Fruit fly (Drosophila melanogaster) whole organism, embryonic: Measurements from ENCODE around the gene Dmtn.

Experiments
- Ada2b ChIP-seq: fragments of 200-800 bp; sonication (Bioruptor generic); IDR thresholded peaks from 2 replicates; pipeline ENCODE4 v1.3.6; 2022; ENCODE audit warnings: missing biosample characterization, missing genetic modification characterization
- CG10565 ChIP-seq: fragments of 200-800 bp; sonication (Bioruptor generic); optimal IDR thresholded peaks from 3 replicates; lab custom pipeline; 2016; ENCODE audit warnings: missing biosample characterization, mild to moderate bottlenecking, missing genetic modification characterization
- CG11723 ChIP-seq: fragments of 200-800 bp; sonication (Bioruptor generic); optimal IDR thresholded peaks from 2 replicates; lab custom pipeline; 2017; ENCODE audit warnings: missing biosample characterization, mild to moderate bottlenecking, missing genetic modification characterization
- CG12219 ChIP-seq: fragments of 200-800 bp; sonication (Bioruptor generic); optimal IDR thresholded peaks from 3 replicates; lab custom pipeline; 2018; ENCODE audit warnings: missing biosample characterization, mild to moderate bottlenecking, missing genetic modification characterization
- CG1233 ChIP-seq: fragments of 200-800 bp; sonication (Bioruptor generic); optimal IDR thresholded peaks from 4 replicates; lab custom pipeline; 2018; ENCODE audit warnings: missing biosample characterization, mild to moderate bottlenecking, missing genetic modification characterization
- CG12744 ChIP-seq: fragments of 200-800 bp; sonication (Bioruptor generic); optimal IDR thresholded peaks from 2 replicates; lab custom pipeline; 2016; ENCODE audit warnings: missing biosample characterization, missing genetic modification characterization
- CG13123 ChIP-seq: fragments of 200-800 bp; sonication (Bioruptor generic); optimal IDR thresholded peaks from 2 replicates; lab custom pipeline; 2016; ENCODE audit warnings: missing biosample characterization, missing genetic modification characterization
- CG13775 ChIP-seq: fragments of 200-800 bp; sonication (Bioruptor generic); optimal IDR thresholded peaks from 3 replicates; lab custom pipeline; 2017; ENCODE audit warnings: missing biosample characterization, mild to moderate bottlenecking, missing genetic modification characterization
- CG15269 ChIP-seq: fragments of 200-800 bp; sonication (Bioruptor generic); optimal IDR thresholded peaks from 2 replicates; lab custom pipeline; 2018; ENCODE audit warnings: missing biosample characterization, mild to moderate bottlenecking, missing genetic modification characterization, moderate library complexity
- CG32767 ChIP-seq: fragments of 200-800 bp; sonication (Bioruptor generic); IDR thresholded peaks from 2 replicates; pipeline ENCODE4 v1.3.6; 2022; ENCODE audit warnings: missing biosample characterization, missing genetic modification characterization
- CG6654 ChIP-seq: fragments of 200-800 bp; sonication (Bioruptor generic); optimal IDR thresholded peaks from 2 replicates; lab custom pipeline; 2017; ENCODE audit warnings: missing biosample characterization, mild to moderate bottlenecking, missing genetic modification characterization
- CG6765 ChIP-seq: fragments of 200-800 bp; sonication (Bioruptor generic); optimal IDR thresholded peaks from 3 replicates; lab custom pipeline; 2017; ENCODE audit warnings: missing biosample characterization, mild to moderate bottlenecking, missing genetic modification characterization
- CG7839 ChIP-seq: fragments of 200-800 bp; sonication (Bioruptor generic); optimal IDR thresholded peaks from 3 replicates; lab custom pipeline; 2018; ENCODE audit warnings: missing biosample characterization, mild to moderate bottlenecking, missing genetic modification characterization, moderate library complexity
- CG8388 ChIP-seq: fragments of 200-800 bp; sonication (Bioruptor generic); optimal IDR thresholded peaks from 2 replicates; lab custom pipeline; 2019; ENCODE audit warnings: missing biosample characterization, mild to moderate bottlenecking, missing genetic modification characterization, moderate library complexity
- Camta ChIP-seq: fragments of 200-800 bp; sonication (Bioruptor generic); optimal IDR thresholded peaks from 2 replicates; lab custom pipeline; 2016; ENCODE audit warnings: missing biosample characterization, missing genetic modification characterization
- Dip2 ChIP-seq: fragments of 200-800 bp; sonication (Bioruptor generic); IDR thresholded peaks from 2 replicates; pipeline ENCODE4 v1.3.6; 2022; ENCODE audit warnings: missing biosample characterization, missing genetic modification characterization
- Doc3 ChIP-seq: fragments of 200-800 bp; sonication (Bioruptor generic); IDR thresholded peaks from 3 replicates; pipeline ENCODE4 v1.3.6; 2022; ENCODE audit warnings: missing biosample characterization, missing genetic modification characterization; ENCODE audit not compliant: partially characterized antibody
- Ets65A ChIP-seq: fragments of 200-800 bp; sonication (Bioruptor generic); peaks from one replicate; lab custom pipeline; 2016; ENCODE audit warnings: missing biosample characterization, missing genetic modification characterization
- Gsc ChIP-seq: fragments of 200-800 bp; sonication (Bioruptor generic); IDR thresholded peaks from 2 replicates; pipeline ENCODE4 v1.3.6; 2022; ENCODE audit warnings: missing biosample characterization, missing genetic modification characterization
- H2.0 ChIP-seq: fragments of 200-800 bp; sonication (Bioruptor generic); IDR thresholded peaks from 2 replicates; pipeline ENCODE4 v1.3.6; 2022; ENCODE audit warnings: missing biosample characterization, missing genetic modification characterization
- Hmx ChIP-seq: fragments of 200-800 bp; sonication (Bioruptor generic); optimal IDR thresholded peaks from 2 replicates; lab custom pipeline; 2016; ENCODE audit warnings: missing biosample characterization, missing genetic modification characterization
- Kr ChIP-seq: fragments of 200-800 bp; sonication (Bioruptor generic); optimal IDR thresholded peaks from 2 replicates; lab custom pipeline; 2017; ENCODE audit warnings: missing biosample characterization, mild to moderate bottlenecking, missing genetic modification characterization
- Lhr ChIP-seq: fragments of 200-800 bp; sonication (Bioruptor generic); optimal IDR thresholded peaks from 3 replicates; lab custom pipeline; 2017; ENCODE audit warnings: mild to moderate bottlenecking, missing biosample characterization, missing genetic modification reagents, missing genetic modification characterization
- Meics ChIP-seq: fragments of 200-800 bp; sonication (Bioruptor generic); optimal IDR thresholded peaks from 2 replicates; lab custom pipeline; 2017; ENCODE audit warnings: missing biosample characterization, mild to moderate bottlenecking, missing genetic modification characterization
- PHDP ChIP-seq: fragments of 200-800 bp; sonication (Bioruptor generic); optimal IDR thresholded peaks from 3 replicates; lab custom pipeline; 2018; ENCODE audit warnings: missing biosample characterization, mild to moderate bottlenecking, missing genetic modification characterization, moderate library complexity
- Sry-δ ChIP-seq: fragments of 200-800 bp; sonication (Bioruptor generic); optimal IDR thresholded peaks from 2 replicates; lab custom pipeline; 2016; ENCODE audit warnings: missing biosample characterization, missing genetic modification characterization
- Usf ChIP-seq: fragments of 200-800 bp; sonication (Bioruptor generic); optimal IDR thresholded peaks from 2 replicates; lab custom pipeline; 2017; ENCODE audit warnings: missing genotype, missing biosample characterization, missing genetic modification characterization
- bbx ChIP-seq: fragments of 200-800 bp; sonication (Bioruptor generic); IDR thresholded peaks from 2 replicates; pipeline ENCODE4 v1.3.6; 2022; ENCODE audit warnings: missing biosample characterization, missing genetic modification characterization; ENCODE audit not compliant: partially characterized antibody
- bcd ChIP-seq: fragments of 200-800 bp; sonication (Bioruptor generic); optimal IDR thresholded peaks from 2 replicates; lab custom pipeline; 2017; ENCODE audit warnings: missing biosample characterization, mild to moderate bottlenecking, missing genetic modification characterization
- btn ChIP-seq: fragments of 200-800 bp; sonication (Bioruptor generic); optimal IDR thresholded peaks from 2 replicates; lab custom pipeline; 2016; ENCODE audit warnings: missing biosample characterization, missing genetic modification characterization
- corto ChIP-seq: fragments of 200-800 bp; sonication (Bioruptor generic); optimal IDR thresholded peaks from 2 replicates; lab custom pipeline; 2016; ENCODE audit warnings: missing biosample characterization, mild to moderate bottlenecking, missing genetic modification characterization, moderate library complexity
- ewg ChIP-seq: fragments of 200-800 bp; sonication (Bioruptor generic); optimal IDR thresholded peaks from 3 replicates; lab custom pipeline; 2017; ENCODE audit warnings: mild to moderate bottlenecking, missing biosample characterization, missing genetic modification reagents, missing genetic modification characterization
- gce ChIP-seq: fragments of 200-800 bp; sonication (Bioruptor generic); IDR thresholded peaks from 3 replicates; pipeline ENCODE4 v1.3.6; 2022; ENCODE audit warnings: missing biosample characterization, missing genetic modification characterization
- grn ChIP-seq: fragments of 200-800 bp; sonication (Bioruptor generic); optimal IDR thresholded peaks from 3 replicates; lab custom pipeline; 2017; ENCODE audit warnings: missing biosample characterization, missing genetic modification characterization
- gsb-n ChIP-seq: fragments of 200-800 bp; sonication (Bioruptor generic); optimal IDR thresholded peaks from 3 replicates; lab custom pipeline; 2018; ENCODE audit warnings: missing biosample characterization, mild to moderate bottlenecking, missing genetic modification characterization
- hth ChIP-seq: fragments of >200 bp; optimal IDR thresholded peaks from 2 replicates; lab custom pipeline; 2017; ENCODE audit warnings: inconsistent platforms
- jumu ChIP-seq: fragments of 200-800 bp; sonication (Bioruptor generic); optimal IDR thresholded peaks from 3 replicates; lab custom pipeline; 2016; ENCODE audit warnings: missing biosample characterization, missing genetic modification characterization
- lab ChIP-seq: fragments of 200-800 bp; sonication (Bioruptor generic); optimal IDR thresholded peaks from 3 replicates; lab custom pipeline; 2017; ENCODE audit warnings: missing biosample characterization, missing genetic modification characterization, mild to moderate bottlenecking, moderate library complexity, missing genetic modification reagents
- nau ChIP-seq: fragments of 200-800 bp; sonication (Bioruptor generic); optimal IDR thresholded peaks from 3 replicates; lab custom pipeline; 2017; ENCODE audit warnings: missing biosample characterization, mild to moderate bottlenecking, missing genetic modification characterization, missing genetic modification reagents
- nerfin-2 ChIP-seq: fragments of 200-800 bp; sonication (Bioruptor generic); IDR thresholded peaks from 2 replicates; pipeline ENCODE4 v1.3.6; 2022; ENCODE audit warnings: missing biosample characterization, missing genetic modification characterization; ENCODE audit not compliant: partially characterized antibody
- rib ChIP-seq: fragments of 200-800 bp; sonication (Bioruptor generic); IDR thresholded peaks from 2 replicates; pipeline ENCODE4 v1.3.6; 2022; ENCODE audit warnings: missing biosample characterization, missing genetic modification characterization
- sens ChIP-seq: fragments of 200-800 bp; sonication (Bioruptor generic); peaks from one replicate; lab custom pipeline; 2016; ENCODE audit warnings: missing biosample characterization, missing genetic modification characterization
- sima ChIP-seq: fragments of 200-800 bp; sonication (Bioruptor generic); optimal IDR thresholded peaks from 2 replicates; lab custom pipeline; 2016; ENCODE audit warnings: missing biosample characterization, missing genetic modification characterization
- zen ChIP-seq: fragments of 200-800 bp; sonication (Bioruptor generic); optimal IDR thresholded peaks from 3 replicates; lab custom pipeline; 2018; ENCODE audit warnings: missing biosample characterization, mild to moderate bottlenecking, missing genetic modification characterization, moderate library complexity

Gene Dmtn

dm6 chr3R:6377497-6377896, 28.2 kb downstream of the Dmtn start, which contains the start of gene CG42537:
TSS of gene CG42537 (plus strand) at chr3R:6377797.
- TF ChIP-seq sens (GFP tag; lab: Kevin White, UChicago) (peak; percentile 53), CG7839 (tag; lab: Kevin White, UChicago) (no peak)

- TF ChIP-seq Dip2, result no peak
- TF ChIP-seq nau (GFP tag; lab: Kevin White, UChicago), result no peak
- TF ChIP-seq bbx (GFP tag; lab: Robert Waterston, UW), result no peak
- TF ChIP-seq zen, result no peak
- no peak for TF ChIP-seq lab (GFP tag; lab: Kevin White, UChicago)
- no peak for TF ChIP-seq sima (GFP tag; lab: Kevin White, UChicago)
- no peak for TF ChIP-seq CG15269 (tag; lab: Kevin White, UChicago)
- no peak for TF ChIP-seq Usf (GFP tag; lab: Kevin White, UChicago)
- TF ChIP-seq grn (GFP tag; lab: Kevin White, UChicago), result no peak
- TF ChIP-seq CG6654 (GFP tag; lab: Kevin White, UChicago), result no peak
- no peak for TF ChIP-seq H2.0
- TF ChIP-seq gsb-n (tag; lab: Kevin White, UChicago), result no peak
- no peak for TF ChIP-seq CG12219
- no peak for TF ChIP-seq Lhr (GFP tag; lab: Kevin White, UChicago)
- TF ChIP-seq rib (GFP tag; lab: Robert Waterston, UW), result no peak
- TF ChIP-seq corto (GFP tag; lab: Kevin White, UChicago), result no peak
- no peak for TF ChIP-seq Ada2b (GFP tag; lab: Robert Waterston, UW)
- TF ChIP-seq CG32767 (GFP tag; lab: Robert Waterston, UW), result no peak
- no peak for TF ChIP-seq Kr (GFP tag; lab: Kevin White, UChicago)
- no peak for TF ChIP-seq CG1233
Measured at dm6 chr3R:6375944-6376343, 29.8 kb downstream of the Dmtn start, which contains the start of gene CRAT. TSS of gene CRAT (minus strand) at chr3R:6376044.

dm6 chr3R:6374307-6374574, 31.5 kb downstream of the Dmtn start, which contains the start of gene CG42564:
TSS of gene CG42564 (plus strand) at chr3R:6374475.
- TF ChIP-seq Gsc (GFP tag; lab: Robert Waterston, UW) (no peak), jumu (GFP tag; lab: Kevin White, UChicago) (no peak), btn (no peak), bcd (no peak), Ets65A (GFP tag; lab: Kevin White, UChicago) (peak; percentile 47), nerfin-2 (GFP tag; lab: Robert Waterston, UW) (no peak), PHDP (tag; lab: Kevin White, UChicago) (no peak), CG13123 (GFP tag; lab: Kevin White, UChicago) (no peak), Doc3 (GFP tag; lab: Robert Waterston, UW) (no peak), hth (no peak), CG32767 (GFP tag; lab: Robert Waterston, UW) (no peak), CG8388 (no peak), ewg (GFP tag; lab: Kevin White, UChicago) (no peak), Meics (GFP tag; lab: Kevin White, UChicago) (peak; percentile 75), CG13775 (no peak), Camta (GFP tag; lab: Kevin White, UChicago) (no peak), Sry-δ (GFP tag; lab: Kevin White, UChicago) (peak; percentile 2), CG11723 (GFP tag; lab: Kevin White, UChicago) (no peak), CG12744 (GFP tag; lab: Kevin White, UChicago) (no peak), Hmx (GFP tag; lab: Kevin White, UChicago) (no peak), CG10565 (GFP tag; lab: Kevin White, UChicago) (no peak), CG6765 (GFP tag; lab: Kevin White, UChicago) (no peak), gce (no peak), sens (GFP tag; lab: Kevin White, UChicago) (peak; percentile 7)
